Fruit fly (Drosophila melanogaster): ENCODE results near the gene dpr10.

dpr10 gene

dm6 chr3L:10204669-10205068 is 18.8 kb upstream of the dpr10 start:
- no peak for TF ChIP-seq psq (optimal IDR thresholded peaks at IDR 0.05)
- no peak for TF ChIP-seq h (optimal IDR thresholded peaks at IDR 0.05)
- no peak for TF ChIP-seq ttk (optimal IDR thresholded peaks at IDR 0.05)
- no peak for TF ChIP-seq Sin3A (optimal IDR thresholded peaks at IDR 0.05)
- TF ChIP-seq Myc (optimal IDR thresholded peaks at IDR 0.05), result no peak

dm6 chr3L:10201655-10202054 is 15.7 kb upstream of the dpr10 start, which contains the start of gene ect:
TSS of gene ect (minus strand) at chr3L:10201837.
- TF ChIP-seq Sin3A (optimal IDR thresholded peaks at IDR 0.05), result no peak
- TF ChIP-seq insv (optimal IDR thresholded peaks at IDR 0.05), result no peak
- TF ChIP-seq h (optimal IDR thresholded peaks at IDR 0.05), result no peak
- TF ChIP-seq psq (optimal IDR thresholded peaks at IDR 0.05), result no peak
- no peak for TF ChIP-seq Myc (optimal IDR thresholded peaks at IDR 0.05)
- TF ChIP-seq ttk (optimal IDR thresholded peaks at IDR 0.05), result no peak

dm6 chr3L:10199644-10200043 is 13.7 kb upstream of the dpr10 start:
- TF ChIP-seq insv (optimal IDR thresholded peaks at IDR 0.05), result no peak
- no peak for TF ChIP-seq h (optimal IDR thresholded peaks at IDR 0.05)
- no peak for TF ChIP-seq Myc (optimal IDR thresholded peaks at IDR 0.05)
- TF ChIP-seq Sin3A (optimal IDR thresholded peaks at IDR 0.05), result no peak
- TF ChIP-seq ttk (optimal IDR thresholded peaks at IDR 0.05), result no peak
- TF ChIP-seq psq (optimal IDR thresholded peaks at IDR 0.05), result no peak

dm6 chr3L:10198571-10198970 is 12.7 kb upstream of the dpr10 start:
- TF ChIP-seq insv (optimal IDR thresholded peaks at IDR 0.05), result no peak
- TF ChIP-seq ttk (optimal IDR thresholded peaks at IDR 0.05), result no peak
- TF ChIP-seq Sin3A (optimal IDR thresholded peaks at IDR 0.05), result no peak
- no peak for TF ChIP-seq psq (optimal IDR thresholded peaks at IDR 0.05)
- TF ChIP-seq Myc (optimal IDR thresholded peaks at IDR 0.05), result no peak
- no peak for TF ChIP-seq h (optimal IDR thresholded peaks at IDR 0.05)

- TF ChIP-seq psq (optimal IDR thresholded peaks at IDR 0.05) (no peak), Sin3A (optimal IDR thresholded peaks at IDR 0.05) (no peak), h (optimal IDR thresholded peaks at IDR 0.05) (no peak), insv (optimal IDR thresholded peaks at IDR 0.05) (no peak), Myc (optimal IDR thresholded peaks at IDR 0.05) (no peak), ttk (optimal IDR thresholded peaks at IDR 0.05) (no peak)
Measured at dm6 chr3L:10197360-10197759, 11.5 kb upstream of the dpr10 start.

dm6 chr3L:10189179-10189578 is 3.3 kb upstream of the dpr10 start:
- TF ChIP-seq psq (optimal IDR thresholded peaks at IDR 0.05) (no peak), h (optimal IDR thresholded peaks at IDR 0.05) (no peak), Myc (optimal IDR thresholded peaks at IDR 0.05) (no peak), insv (optimal IDR thresholded peaks at IDR 0.05) (no peak), ttk (optimal IDR thresholded peaks at IDR 0.05) (no peak), Sin3A (optimal IDR thresholded peaks at IDR 0.05) (no peak)

dm6 chr3L:10186893-10187292 is 985 bp upstream of the dpr10 start:
- no peak for TF ChIP-seq Sin3A (optimal IDR thresholded peaks at IDR 0.05)
- TF ChIP-seq psq (optimal IDR thresholded peaks at IDR 0.05), result no peak
- no peak for TF ChIP-seq ttk (optimal IDR thresholded peaks at IDR 0.05)
- no peak for TF ChIP-seq h (optimal IDR thresholded peaks at IDR 0.05)
- TF ChIP-seq insv (optimal IDR thresholded peaks at IDR 0.05), result no peak
- TF ChIP-seq Myc (optimal IDR thresholded peaks at IDR 0.05), result no peak

dm6 chr3L:10166923-10167322 is 19.0 kb downstream of the dpr10 start, which contains the start of gene CG6628:
TSS of gene CG6628 (minus strand) at chr3L:10167023.
- TF ChIP-seq h (optimal IDR thresholded peaks at IDR 0.05) (no peak), psq (optimal IDR thresholded peaks at IDR 0.05) (no peak), insv (optimal IDR thresholded peaks at IDR 0.05) (no peak), Sin3A (optimal IDR thresholded peaks at IDR 0.05) (no peak), ttk (optimal IDR thresholded peaks at IDR 0.05) (no peak), Myc (optimal IDR thresholded peaks at IDR 0.05) (no peak)

- TF ChIP-seq Myc (optimal IDR thresholded peaks at IDR 0.05), result no peak
- no peak for TF ChIP-seq Sin3A (optimal IDR thresholded peaks at IDR 0.05)
- TF ChIP-seq ttk (optimal IDR thresholded peaks at IDR 0.05), result no peak
- no peak for TF ChIP-seq insv (optimal IDR thresholded peaks at IDR 0.05)
- no peak for TF ChIP-seq psq (optimal IDR thresholded peaks at IDR 0.05)
- TF ChIP-seq h (optimal IDR thresholded peaks at IDR 0.05), result no peak
Measured at dm6 chr3L:10156080-10156479, 29.8 kb downstream of the dpr10 start.

- TF ChIP-seq Sin3A (optimal IDR thresholded peaks at IDR 0.05), result no peak
- TF ChIP-seq ttk (optimal IDR thresholded peaks at IDR 0.05), result no peak
- TF ChIP-seq psq (optimal IDR thresholded peaks at IDR 0.05), result no peak
- no peak for TF ChIP-seq Myc (optimal IDR thresholded peaks at IDR 0.05)
- no peak for TF ChIP-seq insv (optimal IDR thresholded peaks at IDR 0.05)
- TF ChIP-seq h (optimal IDR thresholded peaks at IDR 0.05), result no peak
Measured at dm6 chr3L:10151527-10151926, 34.4 kb downstream of the dpr10 start, which contains the start of gene CG8072. TSS of gene CG8072 (plus strand) at chr3L:10151827.

dm6 chr3L:10110379-10110778 is 75.5 kb downstream of the dpr10 start:
- TF ChIP-seq h (optimal IDR thresholded peaks at IDR 0.05), result no peak
- TF ChIP-seq psq (optimal IDR thresholded peaks at IDR 0.05), result no peak
- no peak for TF ChIP-seq Myc (optimal IDR thresholded peaks at IDR 0.05)
- TF ChIP-seq insv (optimal IDR thresholded peaks at IDR 0.05), result no peak
- no peak for TF ChIP-seq Sin3A (optimal IDR thresholded peaks at IDR 0.05)
- TF ChIP-seq ttk (optimal IDR thresholded peaks at IDR 0.05), result no peak

- no peak for TF ChIP-seq psq (optimal IDR thresholded peaks at IDR 0.05)
- no peak for TF ChIP-seq Myc (optimal IDR thresholded peaks at IDR 0.05)
- TF ChIP-seq h (optimal IDR thresholded peaks at IDR 0.05), result no peak
- no peak for TF ChIP-seq Sin3A (optimal IDR thresholded peaks at IDR 0.05)
- no peak for TF ChIP-seq insv (optimal IDR thresholded peaks at IDR 0.05)
- no peak for TF ChIP-seq ttk (optimal IDR thresholded peaks at IDR 0.05)
Measured at dm6 chr3L:10105820-10106219, 80.1 kb downstream of the dpr10 start.

dm6 chr3L:10100781-10101180 is 85.1 kb downstream of the dpr10 start, which contains the start of gene CG42826:
TSS of gene CG42826 (minus strand) at chr3L:10100881.
- no peak for TF ChIP-seq Myc (optimal IDR thresholded peaks at IDR 0.05)
- TF ChIP-seq psq (optimal IDR thresholded peaks at IDR 0.05), result no peak
- TF ChIP-seq h (optimal IDR thresholded peaks at IDR 0.05), result no peak
- TF ChIP-seq ttk (optimal IDR thresholded peaks at IDR 0.05), result no peak
- no peak for TF ChIP-seq insv (optimal IDR thresholded peaks at IDR 0.05)
- no peak for TF ChIP-seq Sin3A (optimal IDR thresholded peaks at IDR 0.05)
